Worm (Caenorhabditis elegans) whole organism, L4 larva: Measurements from ENCODE around the gene fbxa-27.

Source experiments
- T26A8.4 ChIP-seq: fragments of 200-800 bp; sonication (Bioruptor generic); IDR thresholded peaks from 2 replicates; pipeline ENCODE4 v1.3.6; 2022; ENCODE audit warnings: missing genetic modification characterization, missing compliant biosample characterization
- ZK337.2 ChIP-seq: fragments of 200-800 bp; sonication (Bioruptor generic); IDR thresholded peaks from 2 replicates; pipeline ENCODE4 v1.3.6; 2022; ENCODE audit warnings: missing genetic modification reagents, missing genetic modification characterization, missing compliant biosample characterization
- ama-1 ChIP-seq: fragments of 150-350 bp; optimal IDR thresholded peaks from 2 replicates; lab custom pipeline; 2014; ENCODE audit warnings: inconsistent platforms, mixed read lengths
- attf-4 ChIP-seq: sonication (generic microtip); optimal IDR thresholded peaks from 3 replicates; lab custom pipeline; 2017; ENCODE audit warnings: missing biosample characterization, missing genetic modification characterization
- ceh-20 ChIP-seq: fragments of 200-800 bp; sonication (Bioruptor generic); IDR thresholded peaks from 2 replicates; pipeline ENCODE4 v1.3.6; 2022; ENCODE audit warnings: missing genetic modification reagents, missing genetic modification characterization, missing compliant biosample characterization
- ceh-44 ChIP-seq: fragments of 200-800 bp; sonication (Bioruptor generic); IDR thresholded peaks from 2 replicates; pipeline ENCODE4 v1.3.6; 2022; ENCODE audit warnings: missing genetic modification reagents, missing genetic modification characterization, missing compliant biosample characterization
- cey-2 ChIP-seq: sonication (generic microtip); optimal IDR thresholded peaks from 3 replicates; lab custom pipeline; 2017; ENCODE audit warnings: missing genetic modification characterization, mild to moderate bottlenecking, missing compliant biosample characterization, antibody characterized with exemption, borderline replicate concordance; ENCODE audit not compliant: insufficient read depth
- daf-16 ChIP-seq, 3 experiments: sonication (generic microtip); optimal IDR thresholded peaks; 2 replicates each; lab custom pipeline; 2016 to 2017; ENCODE audit warnings: missing genetic modification characterization in 3 of 3, missing genetic modification reagents in 3 of 3, mild to moderate bottlenecking in 2 of 3, missing compliant biosample characterization in 2 of 3, missing biosample characterization in 1 of 3, moderate library complexity in 1 of 3
- dmd-6 ChIP-seq: fragments of 200-800 bp; sonication (Bioruptor generic); IDR thresholded peaks from 2 replicates; pipeline ENCODE4 v1.3.6; 2022; ENCODE audit warnings: missing genetic modification reagents, missing genetic modification characterization, missing compliant biosample characterization
- dmd-8 ChIP-seq: fragments of 200-800 bp; sonication (Bioruptor generic); IDR thresholded peaks from 2 replicates; pipeline ENCODE4 v1.3.6; 2022; ENCODE audit warnings: missing genetic modification characterization, missing compliant biosample characterization
- dmd-9 ChIP-seq: fragments of 200-800 bp; sonication (Bioruptor generic); IDR thresholded peaks from 2 replicates; pipeline ENCODE4 v1.3.6; 2022; ENCODE audit warnings: missing genetic modification reagents, missing genetic modification characterization, missing compliant biosample characterization
- dve-1 ChIP-seq: sonication (generic microtip); optimal IDR thresholded peaks from 2 replicates; lab custom pipeline; 2017; ENCODE audit warnings: antibody characterized with exemption, mild to moderate bottlenecking, missing genetic modification characterization, missing compliant biosample characterization; ENCODE audit not compliant: insufficient read depth
- egl-27 ChIP-seq: sonication (generic microtip); optimal IDR thresholded peaks from 3 replicates; lab custom pipeline; 2017; ENCODE audit warnings: missing biosample characterization, missing genetic modification reagents, missing genetic modification characterization
- egl-43 ChIP-seq: fragments of 200-800 bp; sonication (Bioruptor generic); IDR thresholded peaks from 2 replicates; pipeline ENCODE4 v1.3.6; 2022; ENCODE audit warnings: missing genetic modification reagents, missing genetic modification characterization, missing compliant biosample characterization
- gei-8 ChIP-seq: fragments of 200-800 bp; sonication (Bioruptor generic); optimal IDR thresholded peaks from 2 replicates; lab custom pipeline; 2018; ENCODE audit warnings: mild to moderate bottlenecking, missing genetic modification characterization, missing compliant biosample characterization
- hif-1 ChIP-seq, 2 experiments: sonication (generic microtip); optimal IDR thresholded peaks; 2 replicates each; lab custom pipeline; 2016 to 2017; ENCODE audit warnings: missing compliant biosample characterization in 2 of 2, missing genetic modification characterization in 2 of 2, missing genetic modification reagents in 2 of 2, missing genotype in 2 of 2, mild to moderate bottlenecking in 1 of 2
- hlh-11 ChIP-seq: fragments of 200-800 bp; sonication (Bioruptor generic); optimal IDR thresholded peaks from 2 replicates; lab custom pipeline; 2018; ENCODE audit warnings: mild to moderate bottlenecking, missing genetic modification characterization, missing compliant biosample characterization
- hlh-30 ChIP-seq: sonication (generic microtip); optimal IDR thresholded peaks from 2 replicates; lab custom pipeline; 2017; ENCODE audit warnings: antibody characterized with exemption, mild to moderate bottlenecking, missing genetic modification characterization, missing compliant biosample characterization; ENCODE audit not compliant: insufficient read depth
- lim-7 ChIP-seq: fragments of 200-800 bp; sonication (Bioruptor generic); IDR thresholded peaks from 2 replicates; pipeline ENCODE4 v1.3.6; 2022; ENCODE audit warnings: missing genetic modification characterization, missing compliant biosample characterization
- lin-1 ChIP-seq: fragments of 200-800 bp; sonication (Bioruptor generic); IDR thresholded peaks from 2 replicates; pipeline ENCODE4 v1.3.6; 2022; ENCODE audit warnings: missing genetic modification reagents, missing genetic modification characterization, missing compliant biosample characterization
- lin-15B ChIP-seq: fragments of 150-350 bp; sonication (generic microtip); optimal IDR thresholded peaks from 3 replicates; lab custom pipeline; 2014; ENCODE audit warnings: missing biosample characterization, missing genetic modification characterization
- lir-3 ChIP-seq: sonication (generic microtip); optimal IDR thresholded peaks from 2 replicates; lab custom pipeline; 2016; ENCODE audit warnings: mild to moderate bottlenecking, missing genetic modification characterization, missing compliant biosample characterization
- nhr-11 ChIP-seq: fragments of 150-350 bp; optimal IDR thresholded peaks from 2 replicates; lab custom pipeline; 2014; ENCODE audit warnings: missing biosample characterization, missing genetic modification characterization
- nhr-28 ChIP-seq: fragments of 150-350 bp; optimal IDR thresholded peaks from 2 replicates; lab custom pipeline; 2014; ENCODE audit warnings: missing biosample characterization, missing genetic modification characterization
- nhr-6 ChIP-seq: fragments of 150-350 bp; optimal IDR thresholded peaks from 2 replicates; lab custom pipeline; 2014; ENCODE audit warnings: missing biosample characterization, missing genetic modification characterization
- nhr-76 ChIP-seq: fragments of 150-350 bp; optimal IDR thresholded peaks from 2 replicates; lab custom pipeline; 2014; ENCODE audit warnings: missing biosample characterization, missing genetic modification characterization
- pqm-1 ChIP-seq: sonication (generic microtip); optimal IDR thresholded peaks from 2 replicates; lab custom pipeline; 2017; ENCODE audit warnings: missing biosample characterization, missing genetic modification characterization
- set-16 ChIP-seq: fragments of 200-800 bp; sonication (Bioruptor generic); IDR thresholded peaks from 2 replicates; pipeline ENCODE4 v1.3.6; 2022; ENCODE audit warnings: missing genetic modification reagents, missing genetic modification characterization, missing compliant biosample characterization
- skn-1 ChIP-seq: fragments of 150-350 bp; optimal IDR thresholded peaks from 2 replicates; lab custom pipeline; 2014; ENCODE audit warnings: missing biosample characterization, missing genetic modification characterization
- snpc-4 ChIP-seq: fragments of 150-350 bp; optimal IDR thresholded peaks from 2 replicates; lab custom pipeline; 2014; ENCODE audit warnings: missing biosample characterization, missing genetic modification characterization
- unc-62 ChIP-seq, 3 experiments: fragments of 150-350 bp in 1 of 3; sonication (generic microtip); optimal IDR thresholded peaks in 2 of 3; peaks in 1 of 3; 1 replicate in 1 of 3; 2 replicates in 2 of 3; lab custom pipeline; 2014 to 2017; ENCODE audit warnings: missing biosample characterization in 3 of 3, missing genetic modification characterization in 3 of 3, missing genetic modification reagents in 3 of 3, missing genotype in 1 of 3
- zag-1 ChIP-seq: fragments of 150-350 bp; optimal IDR thresholded peaks from 2 replicates; lab custom pipeline; 2014; ENCODE audit warnings: missing biosample characterization, missing genetic modification characterization
- zfp-2 ChIP-seq: sonication (generic microtip); optimal IDR thresholded peaks from 2 replicates; lab custom pipeline; 2016; ENCODE audit warnings: mild to moderate bottlenecking, missing genetic modification characterization, missing compliant biosample characterization
- zip-2 ChIP-seq: fragments of 150-350 bp; optimal IDR thresholded peaks from 2 replicates; lab custom pipeline; 2014; ENCODE audit warnings: missing biosample characterization, missing genetic modification characterization

fbxa-27 gene

DNA sequence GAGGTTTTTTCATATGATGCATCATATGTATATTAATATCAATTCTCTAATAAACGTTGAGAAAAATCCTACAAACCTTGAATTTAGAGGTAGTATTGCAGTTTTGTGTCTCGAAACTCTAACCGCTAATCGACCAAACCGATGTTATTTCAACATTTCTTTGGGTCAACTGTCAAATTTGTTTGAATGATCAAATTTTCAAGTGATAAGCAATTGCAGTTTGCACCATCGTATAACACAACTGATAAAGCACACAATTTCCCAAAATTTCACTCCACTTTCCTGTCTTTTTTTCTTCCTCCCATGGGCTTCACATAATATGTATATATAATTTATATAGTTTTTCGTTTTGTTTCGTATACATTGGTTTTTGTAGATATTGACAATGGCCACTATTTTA is 41.3 kb downstream of the fbxa-27 start, which contains the start of the genes fbxa-138 and Y82E9BR.5 (continued):
- TF ChIP-seq zip-2 (tag; lab: Kevin White, UChicago) = no peak
- no peak for TF ChIP-seq snpc-4 (tag; lab: Kevin White, UChicago)
- no peak for TF ChIP-seq cey-2
- no peak for TF ChIP-seq ceh-20 (GFP tag; lab: Robert Waterston, UW)

DNA sequence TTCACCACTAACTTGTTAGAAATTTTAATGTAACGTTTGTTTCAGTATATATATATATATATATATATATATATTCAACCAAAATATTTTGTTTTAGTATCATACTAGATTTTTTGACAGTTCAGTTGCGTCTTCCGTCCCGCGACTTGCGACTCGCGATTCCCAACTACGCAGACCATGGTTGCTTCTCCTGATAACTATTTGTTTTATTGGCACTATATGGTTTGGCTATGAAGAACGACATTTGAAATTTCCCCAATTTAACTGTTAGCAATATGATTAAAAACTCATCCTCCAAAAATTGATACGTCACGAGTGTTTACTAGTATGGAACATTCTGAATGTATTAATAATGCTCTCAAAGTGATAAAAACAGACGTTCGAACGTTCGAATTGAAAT is 41.9 kb downstream of the fbxa-27 start:
- no peak for TF ChIP-seq egl-43 (GFP tag; lab: Robert Waterston, UW)
- peak; percentile 50 for TF ChIP-seq nhr-28 (tag; lab: Kevin White, UChicago)
- TF ChIP-seq T26A8.4 (GFP tag; lab: Robert Waterston, UW) = no peak
- peak; percentile 54 for TF ChIP-seq pqm-1 (tag; lab: Kevin White, UChicago)
- no peak for TF ChIP-seq set-16 (GFP tag; lab: Robert Waterston, UW)
- no peak for TF ChIP-seq egl-27
- TF ChIP-seq attf-4 (tag; lab: Kevin White, UChicago) = no peak
- TF ChIP-seq dmd-6 (GFP tag; lab: Robert Waterston, UW) = peak; percentile 53
- TF ChIP-seq nhr-11 = no peak
- no peak for TF ChIP-seq lir-3 (tag; lab: Kevin White, UChicago)
- no peak for TF ChIP-seq daf-16 (GFP tag; optimal IDR thresholded peaks at IDR 0.05; lab: Kevin White, UChicago)
- TF ChIP-seq daf-16 (tag; optimal IDR thresholded peaks at IDR 0.05; lab: Kevin White, UChicago) = peak; percentile 39
- peak; percentile 22 for TF ChIP-seq hlh-11

DNA sequence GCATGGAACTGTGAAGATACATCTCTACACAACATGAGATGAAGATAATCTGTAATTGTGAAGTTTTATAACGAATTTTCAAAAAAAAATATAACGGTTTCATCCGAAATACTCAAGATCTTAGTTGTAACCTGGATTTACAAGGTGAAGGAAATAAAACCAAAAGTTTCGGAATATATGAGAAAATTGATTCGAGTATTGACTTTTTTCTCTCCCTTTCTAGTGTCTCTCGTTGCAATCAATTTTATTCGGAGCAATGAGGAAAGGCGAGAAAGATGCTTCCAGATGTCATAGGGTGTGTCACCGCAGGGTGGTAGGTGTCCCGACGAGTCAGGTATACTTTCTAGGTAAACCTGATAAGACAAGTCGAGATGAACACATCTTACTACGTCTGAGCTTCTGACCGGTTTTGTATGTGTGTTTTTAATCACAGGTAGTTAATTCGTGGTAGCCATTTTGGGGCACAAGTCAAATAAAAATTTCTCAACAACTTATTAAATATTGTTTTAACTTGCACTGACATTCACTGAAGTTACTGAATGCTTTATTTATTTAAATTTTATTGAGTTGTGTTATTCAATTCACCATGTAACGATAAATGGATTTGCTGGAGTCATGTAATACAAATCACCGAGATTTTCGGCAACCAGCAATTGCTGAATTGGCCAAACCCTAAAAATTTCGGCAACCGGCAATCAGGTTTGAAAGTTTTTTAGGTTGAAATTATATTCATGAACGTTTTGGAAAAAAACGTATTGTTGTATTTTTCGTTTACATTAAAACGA is 45.7 kb downstream of the fbxa-27 start, which contains the start of gene pals-20:
Gene pals-20, minus strand, starts transcription at position 51 of the 785 bp plus-strand sequence.
- no peak for TF ChIP-seq zfp-2 (tag; lab: Kevin White, UChicago)
- TF ChIP-seq hif-1 (tag; optimal IDR thresholded peaks at IDR 0.05; lab: Kevin White, UChicago) = no peak
- no peak for TF ChIP-seq nhr-6 (tag; lab: Kevin White, UChicago)
- TF ChIP-seq ZK337.2 = no peak
- no peak for TF ChIP-seq daf-16 (GFP tag; optimal IDR thresholded peaks at IDR 0.05; lab: Kevin White, UChicago)
- peak; percentile 59 for TF ChIP-seq daf-16 (tag; optimal IDR thresholded peaks at IDR 0.05; lab: Kevin White, UChicago)
- no peak for TF ChIP-seq skn-1 (tag; lab: Kevin White, UChicago)
- peak in 1 of 2 experiments; percentile 82 for TF ChIP-seq unc-62 (GFP tag; optimal IDR thresholded peaks at IDR 0.05 in 1 of 2; lab: Kevin White, UChicago)
- TF ChIP-seq unc-62 (tag; optimal IDR thresholded peaks at IDR 0.05; lab: Kevin White, UChicago) = no peak
- TF ChIP-seq cey-2 = no peak
- no peak for TF ChIP-seq zag-1 (tag; lab: Kevin White, UChicago)
- peak; percentile 55 for TF ChIP-seq hlh-11
- no peak for TF ChIP-seq nhr-76 (tag; lab: Kevin White, UChicago)
- no peak for TF ChIP-seq ceh-44 (GFP tag; lab: Robert Waterston, UW)
- TF ChIP-seq lim-7 = no peak
- no peak for TF ChIP-seq lin-15B
- TF ChIP-seq dmd-8 = no peak
- peak; percentile 23 for TF ChIP-seq nhr-28 (tag; lab: Kevin White, UChicago)
- TF ChIP-seq gei-8 (GFP tag; lab: Kevin White, UChicago) = no peak
- TF ChIP-seq dmd-9 (GFP tag; lab: Robert Waterston, UW) = no peak
- peak; percentile 26 for TF ChIP-seq hlh-30 (tag; lab: Kevin White, UChicago)
- TF ChIP-seq nhr-11 = no peak
- TF ChIP-seq dmd-6 (GFP tag; lab: Robert Waterston, UW) = peak; percentile 34; the same call in 1 of the 2 replicates
- peak; percentile 70 for TF ChIP-seq dve-1 (tag; lab: Kevin White, UChicago)
- TF ChIP-seq set-16 (GFP tag; lab: Robert Waterston, UW) = no peak
- TF ChIP-seq pqm-1 (tag; lab: Kevin White, UChicago) = peak; percentile 1
- no peak for TF ChIP-seq lin-1 (GFP tag; lab: Robert Waterston, UW)
- TF ChIP-seq ama-1 = no peak
